Worm (Caenorhabditis elegans) whole organism, L4 larva: ENCODE measurements around the gene npr-41.
"Not testable (repeated sequence)": the region's sequence is repeated elsewhere in the genome, so short reads cannot be mapped to it uniquely, and the experiment has no call there.

Source experiments
- D1046.2 ChIP-seq: fragments of 200-800 bp; sonication (Bioruptor generic); IDR thresholded peaks from 2 replicates; pipeline ENCODE4 v1.3.6; 2022; ENCODE audit warnings: missing genetic modification characterization, missing compliant biosample characterization
- F10B5.3 ChIP-seq: sonication (generic microtip); optimal IDR thresholded peaks from 2 replicates; lab custom pipeline; 2016; ENCODE audit warnings: mild to moderate bottlenecking, missing genetic modification characterization, missing compliant biosample characterization
- F37D6.2 ChIP-seq: sonication (generic microtip); optimal IDR thresholded peaks from 2 replicates; lab custom pipeline; 2016; ENCODE audit warnings: mild to moderate bottlenecking, missing genetic modification characterization, missing compliant biosample characterization
- F49E8.2 ChIP-seq: sonication (generic microtip); optimal IDR thresholded peaks from 2 replicates; lab custom pipeline; 2016; ENCODE audit warnings: missing compliant biosample characterization, mild to moderate bottlenecking, missing genetic modification characterization, borderline replicate concordance
- R02D3.7 ChIP-seq: fragments of 150-350 bp; sonication (generic microtip); optimal IDR thresholded peaks from 3 replicates; lab custom pipeline; 2014; ENCODE audit warnings: missing biosample characterization, missing genetic modification characterization
- T26A8.4 ChIP-seq: fragments of 200-800 bp; sonication (Bioruptor generic); IDR thresholded peaks from 2 replicates; pipeline ENCODE4 v1.3.6; 2022; ENCODE audit warnings: missing genetic modification characterization, missing compliant biosample characterization
- ZK337.2 ChIP-seq: fragments of 200-800 bp; sonication (Bioruptor generic); IDR thresholded peaks from 2 replicates; pipeline ENCODE4 v1.3.6; 2022; ENCODE audit warnings: missing genetic modification reagents, missing genetic modification characterization, missing compliant biosample characterization
- aha-1 ChIP-seq: fragments of 150-350 bp; peaks from one replicate; lab custom pipeline; 2014; ENCODE audit warnings: missing biosample characterization, missing genetic modification characterization
- aly-2 ChIP-seq: sonication (generic microtip); optimal IDR thresholded peaks from 2 replicates; lab custom pipeline; 2018; ENCODE audit warnings: missing biosample characterization, missing genetic modification characterization
- arid-1 ChIP-seq: fragments of 200-800 bp; sonication (Bioruptor generic); conservative IDR thresholded peaks from 2 replicates; pipeline ENCODE4 v1.3.6; 2022; ENCODE audit warnings: missing genetic modification reagents, missing genetic modification characterization, missing compliant biosample characterization
- attf-4 ChIP-seq: sonication (generic microtip); optimal IDR thresholded peaks from 3 replicates; lab custom pipeline; 2017; ENCODE audit warnings: missing biosample characterization, missing genetic modification characterization
- ceh-62 ChIP-seq: sonication (generic microtip); optimal IDR thresholded peaks from 2 replicates; lab custom pipeline; 2017; ENCODE audit warnings: missing biosample characterization, missing genetic modification characterization
- ceh-82 ChIP-seq: sonication (generic microtip); optimal IDR thresholded peaks from 2 replicates; lab custom pipeline; 2017; ENCODE audit warnings: missing biosample characterization, missing genetic modification characterization
- cey-2 ChIP-seq: sonication (generic microtip); optimal IDR thresholded peaks from 3 replicates; lab custom pipeline; 2017; ENCODE audit warnings: missing genetic modification characterization, mild to moderate bottlenecking, missing compliant biosample characterization, antibody characterized with exemption, borderline replicate concordance; ENCODE audit not compliant: insufficient read depth
- dmd-9 ChIP-seq: fragments of 200-800 bp; sonication (Bioruptor generic); IDR thresholded peaks from 2 replicates; pipeline ENCODE4 v1.3.6; 2022; ENCODE audit warnings: missing genetic modification reagents, missing genetic modification characterization, missing compliant biosample characterization
- egl-43 ChIP-seq: fragments of 200-800 bp; sonication (Bioruptor generic); IDR thresholded peaks from 2 replicates; pipeline ENCODE4 v1.3.6; 2022; ENCODE audit warnings: missing genetic modification reagents, missing genetic modification characterization, missing compliant biosample characterization
- fos-1 ChIP-seq: fragments of 150-350 bp; optimal IDR thresholded peaks from 2 replicates; lab custom pipeline; 2014; ENCODE audit warnings: missing biosample characterization, missing genetic modification characterization
- hlh-30 ChIP-seq: sonication (generic microtip); optimal IDR thresholded peaks from 2 replicates; lab custom pipeline; 2017; ENCODE audit warnings: antibody characterized with exemption, mild to moderate bottlenecking, missing genetic modification characterization, missing compliant biosample characterization; ENCODE audit not compliant: insufficient read depth
- hmg-1.1 ChIP-seq: fragments of 200-800 bp; sonication (Bioruptor generic); IDR thresholded peaks from 2 replicates; pipeline ENCODE4 v1.3.6; 2022; ENCODE audit warnings: missing genetic modification reagents, missing genetic modification characterization, missing compliant biosample characterization
- lim-7 ChIP-seq: fragments of 200-800 bp; sonication (Bioruptor generic); IDR thresholded peaks from 2 replicates; pipeline ENCODE4 v1.3.6; 2022; ENCODE audit warnings: missing genetic modification characterization, missing compliant biosample characterization
- lin-1 ChIP-seq: fragments of 200-800 bp; sonication (Bioruptor generic); IDR thresholded peaks from 2 replicates; pipeline ENCODE4 v1.3.6; 2022; ENCODE audit warnings: missing genetic modification reagents, missing genetic modification characterization, missing compliant biosample characterization
- lin-29 ChIP-seq: fragments of 200-800 bp; sonication (Bioruptor generic); IDR thresholded peaks from 2 replicates; pipeline ENCODE4 v1.3.6; 2022; ENCODE audit warnings: missing genetic modification reagents, missing genetic modification characterization, missing compliant biosample characterization
- lsy-2 ChIP-seq, 2 experiments: fragments of 150-350 bp in 1 of 2; sonication (generic microtip) in 1 of 2; optimal IDR thresholded peaks; 2 replicates each; lab custom pipeline; 2014 to 2017; ENCODE audit warnings: missing biosample characterization in 2 of 2, missing genetic modification characterization in 2 of 2
- nhr-102 ChIP-seq: sonication (generic microtip); optimal IDR thresholded peaks from 2 replicates; lab custom pipeline; 2016; ENCODE audit warnings: mild to moderate bottlenecking, missing genetic modification characterization, moderate library complexity, missing compliant biosample characterization
- nhr-11 ChIP-seq: fragments of 150-350 bp; optimal IDR thresholded peaks from 2 replicates; lab custom pipeline; 2014; ENCODE audit warnings: missing biosample characterization, missing genetic modification characterization
- nhr-111 ChIP-seq: fragments of 200-800 bp; sonication (Bioruptor generic); optimal IDR thresholded peaks from 2 replicates; lab custom pipeline; 2018; ENCODE audit warnings: mild to moderate bottlenecking, missing genetic modification characterization, missing compliant biosample characterization
- nhr-237 ChIP-seq: sonication (generic microtip); optimal IDR thresholded peaks from 2 replicates; lab custom pipeline; 2017; ENCODE audit warnings: missing biosample characterization, missing genetic modification characterization
- nhr-25 ChIP-seq: sonication (generic microtip); optimal IDR thresholded peaks from 2 replicates; lab custom pipeline; 2017; ENCODE audit warnings: missing genetic modification characterization, mild to moderate bottlenecking, missing compliant biosample characterization, antibody characterized with exemption, moderate library complexity, borderline replicate concordance; ENCODE audit not compliant: insufficient read depth
- nhr-77 ChIP-seq: fragments of 150-350 bp; optimal IDR thresholded peaks from 2 replicates; lab custom pipeline; 2014; ENCODE audit warnings: missing biosample characterization, missing genetic modification characterization
- pha-4 ChIP-seq, 2 experiments: fragments of 150-350 bp in 1 of 2; fragments of 200-800 bp in 1 of 2; sonication (Bioruptor generic) in 1 of 2; IDR thresholded peaks in 1 of 2; optimal IDR thresholded peaks in 1 of 2; 2 replicates each; pipeline versions ENCODE4 v1.3.6 to Lab custom; 2014 to 2022; ENCODE audit warnings: missing genetic modification characterization in 2 of 2, missing genetic modification reagents in 2 of 2, missing biosample characterization in 1 of 2, missing compliant biosample characterization in 1 of 2
- sdz-12 ChIP-seq: fragments of 200-800 bp; sonication (Bioruptor generic); optimal IDR thresholded peaks from 2 replicates; lab custom pipeline; 2018; ENCODE audit warnings: mild to moderate bottlenecking, missing genetic modification characterization, missing compliant biosample characterization
- set-16 ChIP-seq: fragments of 200-800 bp; sonication (Bioruptor generic); IDR thresholded peaks from 2 replicates; pipeline ENCODE4 v1.3.6; 2022; ENCODE audit warnings: missing genetic modification reagents, missing genetic modification characterization, missing compliant biosample characterization
- snpc-1.2 ChIP-seq: fragments of 200-800 bp; sonication (Bioruptor generic); IDR thresholded peaks from 2 replicates; pipeline ENCODE4 v1.3.6; 2022; ENCODE audit warnings: missing genetic modification reagents, missing genetic modification characterization, missing compliant biosample characterization
- spr-1 ChIP-seq: sonication (generic microtip); optimal IDR thresholded peaks from 2 replicates; lab custom pipeline; 2016; ENCODE audit warnings: mild to moderate bottlenecking, missing genetic modification characterization, missing compliant biosample characterization
- zip-11 ChIP-seq: fragments of 200-800 bp; sonication (Bioruptor generic); IDR thresholded peaks from 2 replicates; pipeline ENCODE4 v1.3.6; 2022; ENCODE audit warnings: missing genetic modification characterization, missing compliant biosample characterization

Gene npr-41

DNA sequence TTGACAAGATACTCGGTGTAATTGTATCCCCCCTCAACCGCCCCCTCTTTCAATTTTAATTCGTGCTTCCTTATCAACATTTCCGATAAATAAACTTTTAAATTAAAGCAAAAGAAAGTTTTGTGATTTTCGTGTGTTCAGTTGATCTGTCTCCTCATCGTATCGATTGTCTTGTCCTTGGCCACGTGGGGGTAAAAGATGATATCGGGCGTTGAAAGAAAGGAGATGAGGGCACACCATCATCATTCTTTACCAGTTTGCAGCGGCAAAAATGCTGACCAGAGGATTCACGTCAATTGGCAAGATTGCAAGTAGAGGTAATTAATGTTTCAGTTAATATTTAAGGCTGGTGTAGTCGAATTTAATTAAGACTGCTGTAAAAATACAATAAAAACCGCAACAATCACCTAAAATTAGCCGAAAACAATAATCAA, 36.8 kb downstream of the npr-41 start, which contains the start of gene F54D5.7 (continued):
- TF ChIP-seq arid-1 (GFP tag; lab: Robert Waterston, UW), result peak; percentile 65
- no peak for TF ChIP-seq R02D3.7 (tag; lab: Kevin White, UChicago)
- peak; percentile 82 for TF ChIP-seq T26A8.4 (GFP tag; lab: Robert Waterston, UW)
- TF ChIP-seq hmg-1.1 (GFP tag; lab: Robert Waterston, UW), result peak; percentile 49; the same call in 1 of the 2 replicates
- no peak for TF ChIP-seq D1046.2
- peak; percentile 56 for TF ChIP-seq F49E8.2 (tag; lab: Kevin White, UChicago)
- TF ChIP-seq nhr-25, result peak; percentile 43
- peak; percentile 85 for TF ChIP-seq aly-2 (tag; lab: Kevin White, UChicago)
- TF ChIP-seq dmd-9 (GFP tag; lab: Robert Waterston, UW), result no peak
- TF ChIP-seq nhr-111 (GFP tag; lab: Kevin White, UChicago), result no peak
- no peak for TF ChIP-seq attf-4
- no peak for TF ChIP-seq fos-1 (tag; lab: Kevin White, UChicago)
- no peak for TF ChIP-seq zip-11
- TF ChIP-seq ceh-62 (tag; lab: Kevin White, UChicago), result no peak
- peak; percentile 79 for TF ChIP-seq egl-43 (GFP tag; lab: Robert Waterston, UW)
- TF ChIP-seq nhr-11 (tag; lab: Kevin White, UChicago), result no peak
- TF ChIP-seq nhr-77 (tag; lab: Kevin White, UChicago), result no peak
- TF ChIP-seq ceh-82 (tag; lab: Kevin White, UChicago), result no peak
- no peak for TF ChIP-seq nhr-237 (tag; lab: Kevin White, UChicago)
- TF ChIP-seq F37D6.2, result no peak
- peak; percentile 66; the same call in 1 of the 2 replicates for TF ChIP-seq pha-4 (GFP tag; IDR thresholded peaks at IDR 0.05; lab: Robert Waterston, UW)
- TF ChIP-seq pha-4 (tag; optimal IDR thresholded peaks at IDR 0.05; lab: Kevin White, UChicago), result no peak
- no peak for TF ChIP-seq cey-2 (tag; lab: Kevin White, UChicago)
- TF ChIP-seq sdz-12 (GFP tag; lab: Kevin White, UChicago), result no peak
- no peak for TF ChIP-seq ZK337.2 (GFP tag; lab: Robert Waterston, UW)
- peak; percentile 77 for TF ChIP-seq lim-7
- TF ChIP-seq hlh-30 (tag; lab: Kevin White, UChicago), result peak; percentile 80
- no peak for TF ChIP-seq F10B5.3

DNA sequence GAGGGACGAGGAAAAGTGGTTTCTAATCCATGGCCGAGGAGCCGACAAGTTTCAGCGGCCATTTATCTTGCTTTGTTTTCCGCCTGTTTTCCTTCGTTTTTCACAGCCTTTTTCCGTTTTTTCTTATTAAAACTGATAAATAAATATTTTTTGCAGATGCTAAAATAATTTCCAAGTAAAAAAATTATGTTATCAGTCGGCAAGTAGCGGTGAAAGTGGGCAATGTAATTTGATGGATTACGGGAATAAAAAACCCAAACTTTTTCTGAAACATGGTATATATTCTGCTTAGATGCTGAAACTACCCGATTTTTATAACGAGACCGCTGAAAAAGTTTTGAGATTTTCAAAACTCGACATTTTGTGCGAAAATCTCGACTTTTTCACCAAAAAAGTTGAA, 41.5 kb downstream of the npr-41 start, which contains the start of gene dhgd-1:
TSS of gene dhgd-1 (minus strand) at position 101 of the 400 bp plus-strand sequence.
- TF ChIP-seq nhr-111 (GFP tag; lab: Kevin White, UChicago); snpc-1.2 (GFP tag; lab: Robert Waterston, UW); spr-1 (tag; lab: Kevin White, UChicago): not testable (repeated sequence)

DNA sequence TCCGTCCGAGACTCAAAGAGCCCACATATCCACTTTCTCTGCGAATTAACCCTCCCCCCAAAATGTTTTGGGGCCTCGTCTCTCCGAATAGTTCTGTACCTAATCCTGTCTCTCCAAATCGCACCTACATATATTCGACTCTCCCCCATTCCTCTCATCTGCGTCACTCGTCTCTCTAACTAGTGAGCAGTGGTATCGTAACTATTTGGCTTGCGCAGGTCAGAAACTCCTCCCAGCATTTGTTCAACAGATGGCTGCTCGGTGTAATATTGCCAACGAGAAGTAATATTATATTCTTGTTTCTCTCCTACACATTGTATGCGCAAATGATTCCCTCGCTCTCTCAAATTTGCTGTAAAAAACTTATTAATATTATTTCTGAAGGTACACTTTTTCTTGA, 45.2 kb downstream of the npr-41 start, which contains the start of gene F54D5.24:
TSS of gene F54D5.24 (plus strand) at position 316 of the 400 bp plus-strand sequence.
- no peak for TF ChIP-seq aha-1 (tag; lab: Kevin White, UChicago)

DNA sequence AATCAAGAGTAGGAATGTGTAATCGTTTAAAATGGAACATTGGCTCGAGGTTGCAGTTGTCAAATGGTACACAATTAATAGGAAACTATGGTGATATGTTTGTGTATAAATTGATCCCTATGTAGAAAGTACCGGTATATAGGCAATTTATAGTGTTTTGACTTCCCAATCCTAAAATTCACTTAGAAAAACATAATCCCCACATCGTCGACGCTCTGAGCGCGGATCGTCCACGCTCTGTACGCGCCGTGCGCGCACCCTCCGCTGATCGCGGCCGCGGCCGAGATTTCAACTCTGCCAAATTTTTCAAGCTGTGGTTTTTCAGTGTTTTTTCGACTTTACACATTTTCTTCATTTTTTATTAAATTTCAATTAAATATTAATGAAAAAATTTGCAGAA, 45.9 kb downstream of the npr-41 start, which contains the start of gene F54D5.17:
TSS of gene F54D5.17 (plus strand) at position 301 of the 400 bp plus-strand sequence.
- no peak for TF ChIP-seq lin-29
- no peak for TF ChIP-seq sdz-12 (GFP tag; lab: Kevin White, UChicago)
- TF ChIP-seq nhr-102 (tag; lab: Kevin White, UChicago), result no peak
- peak; percentile 15; the same call in 1 of the 2 replicates for TF ChIP-seq set-16 (GFP tag; lab: Robert Waterston, UW)
- no peak for TF ChIP-seq lsy-2 (tag; optimal IDR thresholded peaks at IDR 0.05; lab: Kevin White, UChicago)
- no peak for TF ChIP-seq lin-1 (GFP tag; lab: Robert Waterston, UW)
- TF ChIP-seq arid-1 (GFP tag; lab: Robert Waterston, UW), result no peak
